Worm (Caenorhabditis elegans) whole organism, young adult: ENCODE results near the gene acp-1.

Experiments used
- K11D2.4 ChIP-seq: fragments of 200-800 bp; sonication (Bioruptor generic); IDR thresholded peaks from 2 replicates; pipeline ENCODE4 v1.3.6; 2022; ENCODE audit warnings: missing genetic modification reagents, missing genetic modification characterization, missing compliant biosample characterization
- atf-7 ChIP-seq: sonication (generic microtip); optimal IDR thresholded peaks from 2 replicates; lab custom pipeline; 2017; ENCODE audit warnings: mild to moderate bottlenecking, missing genetic modification characterization, missing compliant biosample characterization
- dpff-1 ChIP-seq: sonication (generic microtip); optimal IDR thresholded peaks from 2 replicates; lab custom pipeline; 2017; ENCODE audit warnings: mild to moderate bottlenecking, missing genetic modification characterization, missing compliant biosample characterization
- hrde-1 ChIP-seq: sonication (generic microtip); optimal IDR thresholded peaks from 2 replicates; lab custom pipeline; 2016; ENCODE audit warnings: missing genetic modification characterization, mild to moderate bottlenecking, missing compliant biosample characterization, moderate library complexity, missing genotype, missing genetic modification reagents, borderline replicate concordance
- lsl-1 ChIP-seq: fragments of 200-800 bp; sonication (Bioruptor generic); optimal IDR thresholded peaks from 2 replicates; lab custom pipeline; 2018; ENCODE audit warnings: mild to moderate bottlenecking, missing genetic modification characterization, moderate library complexity, missing compliant biosample characterization
- madf-6 ChIP-seq: fragments of 200-800 bp; sonication (Bioruptor generic); IDR thresholded peaks from 2 replicates; pipeline ENCODE4 v1.3.6; 2022; ENCODE audit warnings: missing genetic modification reagents, missing genetic modification characterization, missing compliant biosample characterization
- nhr-120 ChIP-seq: fragments of 200-800 bp; sonication (Bioruptor generic); IDR thresholded peaks from 2 replicates; pipeline ENCODE4 v1.3.6; 2022; ENCODE audit warnings: missing genetic modification characterization, missing compliant biosample characterization
- pha-4 ChIP-seq: fragments of 150-350 bp; sonication (generic microtip); optimal IDR thresholded peaks from 2 replicates; lab custom pipeline; 2014; ENCODE audit warnings: missing biosample characterization, missing genetic modification reagents, missing genetic modification characterization
- sdz-38 ChIP-seq: sonication (generic microtip); optimal IDR thresholded peaks from 2 replicates; lab custom pipeline; 2016; ENCODE audit warnings: missing genotype, missing genetic modification characterization, missing compliant biosample characterization
- snpc-3.4 ChIP-seq: sonication (generic microtip); optimal IDR thresholded peaks from 2 replicates; lab custom pipeline; 2017; ENCODE audit warnings: missing genetic modification characterization, mild to moderate bottlenecking, missing compliant biosample characterization, antibody characterized with exemption, moderate library complexity, missing genotype, missing genetic modification reagents
- snpc-4 ChIP-seq, 5 experiments: fragments of 150-350 bp in 1 of 5; sonication (generic microtip) in 4 of 5; optimal IDR thresholded peaks; 2 replicates each; lab custom pipeline; 2014 to 2018; ENCODE audit warnings: missing genetic modification characterization in 5 of 5, missing biosample characterization in 3 of 5, antibody characterized with exemption in 2 of 5, mild to moderate bottlenecking in 2 of 5, missing compliant biosample characterization in 2 of 5, missing genotype in 2 of 5, moderate library complexity in 2 of 5, missing genetic modification reagents in 1 of 5
- xnd-1 ChIP-seq: sonication (generic microtip); optimal IDR thresholded peaks from 2 replicates; lab custom pipeline; 2016; ENCODE audit warnings: missing genotype, missing genetic modification reagents, missing genetic modification characterization, missing compliant biosample characterization

DNA sequence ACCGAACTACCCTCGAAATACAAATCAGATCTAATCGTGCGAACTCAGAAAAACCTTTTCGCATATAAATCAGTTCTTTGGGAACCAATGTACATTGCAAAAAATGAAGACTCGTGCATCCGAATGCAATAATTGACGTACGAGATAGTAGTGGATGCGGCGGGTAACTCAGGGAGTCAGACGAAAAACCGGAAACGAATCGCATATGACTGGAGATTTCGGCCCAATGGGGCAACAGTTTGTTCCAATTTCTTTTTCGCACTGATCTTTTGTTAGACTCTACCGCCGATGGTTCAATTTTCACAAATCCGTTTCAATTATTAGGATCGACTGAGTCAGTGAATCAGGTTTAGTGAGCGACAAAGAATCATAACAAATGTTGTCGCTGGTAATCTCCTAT is 18.5 kb downstream of the acp-1 start:
- no peak for TF ChIP-seq dpff-1 (tag; lab: Kevin White, UChicago)
- TF ChIP-seq nhr-120 (GFP tag; lab: Robert Waterston, UW), result no peak
- TF ChIP-seq xnd-1 (tag; lab: Kevin White, UChicago), result no peak
- no peak for TF ChIP-seq pha-4
- TF ChIP-seq K11D2.4 (GFP tag; lab: Robert Waterston, UW), result no peak
- TF ChIP-seq lsl-1 (GFP tag; lab: Kevin White, UChicago), result no peak
- no peak for TF ChIP-seq sdz-38 (tag; lab: Kevin White, UChicago)
- TF ChIP-seq snpc-3.4 (tag; lab: Kevin White, UChicago), result no peak
- TF ChIP-seq madf-6 (GFP tag; lab: Robert Waterston, UW), result no peak
- TF ChIP-seq snpc-4 (GFP tag; optimal IDR thresholded peaks at IDR 0.05; lab: Kevin White, UChicago), result no peak
- no peak for TF ChIP-seq snpc-4 (tag; optimal IDR thresholded peaks at IDR 0.05; lab: Kevin White, UChicago)
- no peak for TF ChIP-seq atf-7 (tag; lab: Kevin White, UChicago)
- no peak for TF ChIP-seq hrde-1 (tag; lab: Kevin White, UChicago)
